Fruit fly (Drosophila melanogaster): Measurements from ENCODE around the gene Arl2.

The Arl2 gene

dm6 chr3R:8354458-8354857, 13.6 kb downstream of the Arl2 start:
- TF ChIP-seq tup (GFP tag; optimal IDR thresholded peaks at IDR 0.05) (no peak), CG13287 (GFP tag; IDR thresholded peaks at IDR 0.05; ENCODE audit: partially characterized antibody) (no peak), lbe (GFP tag; optimal IDR thresholded peaks at IDR 0.05) (peak; percentile 62), CTCF (GFP tag; optimal IDR thresholded peaks at IDR 0.05) (no peak), CG11085 (GFP tag; IDR thresholded peaks at IDR 0.05) (peak; percentile 68), CG14014 (GFP tag; IDR thresholded peaks at IDR 0.05) (peak; percentile 59; the same call in 1 of the 2 replicates), B-H1 (GFP tag; IDR thresholded peaks at IDR 0.05) (peak; percentile 31; the same call in 2 of the 3 replicates), CG17568 (GFP tag; optimal IDR thresholded peaks at IDR 0.05) (peak; percentile 48), Fer3 (tag; optimal IDR thresholded peaks at IDR 0.05) (peak; percentile 66), cwo (GFP tag; optimal IDR thresholded peaks at IDR 0.05) (peak; percentile 87), nau (GFP tag; optimal IDR thresholded peaks at IDR 0.05) (no peak), Chrac-16 (GFP tag; optimal IDR thresholded peaks at IDR 0.05) (peak; percentile 10), ase (GFP tag; IDR thresholded peaks at IDR 0.05) (peak; percentile 63; the same call in 2 of the 3 replicates), nerfin-1 (tag; optimal IDR thresholded peaks at IDR 0.05) (peak; percentile 16), CG33213 (GFP tag; optimal IDR thresholded peaks at IDR 0.05) (no peak), Spps (tag; optimal IDR thresholded peaks at IDR 0.05) (no peak), ttk (GFP tag; IDR thresholded peaks at IDR 0.05) (peak; percentile 64), p53 (GFP tag; optimal IDR thresholded peaks at IDR 0.05) (no peak), row (GFP tag; IDR thresholded peaks at IDR 0.05) (peak; percentile 77), CG12391 (tag; optimal IDR thresholded peaks at IDR 0.05) (peak; percentile 39), CG2120 (GFP tag; optimal IDR thresholded peaks at IDR 0.05) (peak; percentile 63), Eip74EF (GFP tag; optimal IDR thresholded peaks at IDR 0.05) (peak in 1 of 2 experiments; percentile 74), Rfx (GFP tag; IDR thresholded peaks at IDR 0.05) (peak; percentile 74), CG4360 (GFP tag; IDR thresholded peaks at IDR 0.05) (0 out of 2 replicates have a peak, but pooled peaks have one; percentile 10), CG32532 (GFP tag; IDR thresholded peaks at IDR 0.05) (peak; percentile 73), Hmr (GFP tag; optimal IDR thresholded peaks at IDR 0.05) (peak; percentile 64), CG2678 (tag; optimal IDR thresholded peaks at IDR 0.05) (peak; percentile 66), CG12219 (GFP tag; optimal IDR thresholded peaks at IDR 0.05) (peak; percentile 23), slbo (GFP tag; IDR thresholded peaks at IDR 0.05) (peak; percentile 82), CG10654 (GFP tag; optimal IDR thresholded peaks at IDR 0.05) (peak; percentile 34), Gug (GFP tag; IDR thresholded peaks at IDR 0.05) (peak; percentile 39; the same call in 1 of the 4 replicates), CG11247 (GFP tag; IDR thresholded peaks at IDR 0.05) (peak; percentile 38; the same call in 1 of the 2 replicates), maf-S (GFP tag; optimal IDR thresholded peaks at IDR 0.05) (no peak), CG17612 (GFP tag; IDR thresholded peaks at IDR 0.05) (0 out of 2 replicates have a peak, but pooled peaks have one; percentile 41), CG3065 (GFP tag; optimal IDR thresholded peaks at IDR 0.05) (no peak), CG15269 (tag; optimal IDR thresholded peaks at IDR 0.05) (peak; percentile 72), Xrp1 (GFP tag; IDR thresholded peaks at IDR 0.05) (peak; percentile 65), TFAM (GFP tag; optimal IDR thresholded peaks at IDR 0.05) (no peak), fu2 (GFP tag; optimal IDR thresholded peaks at IDR 0.05) (no peak), CG14441 (GFP tag; IDR thresholded peaks at IDR 0.05) (peak; percentile 82), MTF-1 (GFP tag; optimal IDR thresholded peaks at IDR 0.05; ENCODE audit: borderline replicate concordance) (peak; percentile 21), CG33557 (GFP tag; optimal IDR thresholded peaks at IDR 0.05) (no peak), CG11696 (GFP tag; IDR thresholded peaks at IDR 0.05) (peak; percentile 48), vvl (GFP tag; IDR thresholded peaks at IDR 0.05) (peak; percentile 87), Dek (tag; optimal IDR thresholded peaks at IDR 0.05) (peak; percentile 2), bowl (GFP tag; IDR thresholded peaks at IDR 0.05) (no peak), lmd (GFP tag; IDR thresholded peaks at IDR 0.05) (peak; percentile 74), CG17328 (GFP tag; IDR thresholded peaks at IDR 0.05) (peak; percentile 54; the same call in 1 of the 2 replicates), Drgx (GFP tag; IDR thresholded peaks at IDR 0.05) (peak; percentile 49), CG6254 (GFP tag; optimal IDR thresholded peaks at IDR 0.05) (peak; percentile 22), CG8388 (GFP tag; optimal IDR thresholded peaks at IDR 0.05) (peak; percentile 19)

All from whole organism, embryonic.